Worm (Caenorhabditis elegans) whole organism, mixed stage, embryonic: ENCODE data around the gene F54D10.8.

Experiments used
- blmp-1 ChIP-seq: fragments of 150-350 bp; optimal IDR thresholded peaks from 2 replicates; lab custom pipeline; 2014; ENCODE audit warnings: missing biosample characterization, missing genetic modification characterization
- ces-1 ChIP-seq: fragments of 150-350 bp; optimal IDR thresholded peaks from 2 replicates; lab custom pipeline; 2014; ENCODE audit warnings: missing biosample characterization, missing genetic modification reagents, missing genetic modification characterization
- elt-1 ChIP-seq: sonication (generic microtip); optimal IDR thresholded peaks from 2 replicates; lab custom pipeline; 2017; ENCODE audit warnings: missing genetic modification characterization, mild to moderate bottlenecking, missing compliant biosample characterization, antibody characterized with exemption, moderate library complexity, borderline replicate concordance; ENCODE audit not compliant: insufficient read depth
- elt-3 ChIP-seq: fragments of 150-350 bp; optimal IDR thresholded peaks from 2 replicates; lab custom pipeline; 2014; ENCODE audit warnings: missing biosample characterization, missing genetic modification characterization
- lin-32 ChIP-seq: fragments of 200-800 bp; sonication (Bioruptor generic); optimal IDR thresholded peaks from 2 replicates; lab custom pipeline; 2018; ENCODE audit warnings: mild to moderate bottlenecking, missing genetic modification characterization, missing compliant biosample characterization
- mep-1 ChIP-seq: fragments of 150-350 bp; optimal IDR thresholded peaks from 2 replicates; lab custom pipeline; 2017; ENCODE audit warnings: missing biosample characterization, missing genetic modification reagents, missing genetic modification characterization, inconsistent platforms
- nhr-237 ChIP-seq: fragments of 150-350 bp; optimal IDR thresholded peaks from 2 replicates; lab custom pipeline; 2014; ENCODE audit warnings: missing biosample characterization, missing genetic modification characterization
- nhr-28 ChIP-seq: fragments of 150-350 bp; optimal IDR thresholded peaks from 2 replicates; lab custom pipeline; 2014; ENCODE audit warnings: missing biosample characterization, missing genetic modification characterization
- nhr-76 ChIP-seq: sonication (generic microtip); optimal IDR thresholded peaks from 2 replicates; lab custom pipeline; 2017; ENCODE audit warnings: missing biosample characterization, missing genetic modification characterization
- snpc-4 ChIP-seq: fragments of 150-350 bp; optimal IDR thresholded peaks from 2 replicates; lab custom pipeline; 2014; ENCODE audit warnings: missing biosample characterization, missing genetic modification characterization
- unc-39 ChIP-seq: fragments of 150-350 bp; optimal IDR thresholded peaks from 2 replicates; lab custom pipeline; 2014; ENCODE audit warnings: missing biosample characterization, missing genetic modification characterization
- ztf-11 ChIP-seq: fragments of 150-350 bp; optimal IDR thresholded peaks from 2 replicates; lab custom pipeline; 2014; ENCODE audit warnings: missing biosample characterization, missing genetic modification characterization

ce11 chrII:3811816-3812332 is 15.8 kb downstream of the F54D10.8 start, which contains the start of gene lido-15:
- TF ChIP-seq nhr-28 (tag; lab: Kevin White, UChicago): no peak
- TF ChIP-seq nhr-237 (tag; lab: Kevin White, UChicago): no peak
- no peak for TF ChIP-seq snpc-4 (tag; lab: Kevin White, UChicago)
- TF ChIP-seq unc-39: no peak
- TF ChIP-seq lin-32 (GFP tag; lab: Kevin White, UChicago): no peak
- no peak for TF ChIP-seq nhr-76
- no peak for TF ChIP-seq mep-1 (tag; lab: Kevin White, UChicago)
- no peak for TF ChIP-seq ztf-11 (tag; lab: Kevin White, UChicago)
- TF ChIP-seq elt-1 (tag; lab: Kevin White, UChicago): no peak
- TF ChIP-seq ces-1 (GFP tag; lab: Kevin White, UChicago): no peak
- no peak for TF ChIP-seq blmp-1 (tag; lab: Kevin White, UChicago)
- TF ChIP-seq elt-3 (tag; lab: Kevin White, UChicago): no peak
